Worm (Caenorhabditis elegans) whole organism, L3 larva: Measurements from ENCODE around the gene F55F3.4.

Experiments
- R02D3.7 ChIP-seq: fragments of 150-350 bp; optimal IDR thresholded peaks from 2 replicates; lab custom pipeline; 2014; ENCODE audit warnings: missing biosample characterization, missing genetic modification characterization
- ZK546.5 ChIP-seq: sonication (generic microtip); optimal IDR thresholded peaks from 2 replicates; lab custom pipeline; 2017; ENCODE audit warnings: missing biosample characterization, missing genetic modification characterization
- ama-1 ChIP-seq: fragments of 150-350 bp; optimal IDR thresholded peaks from 2 replicates; lab custom pipeline; 2018
- ceh-28 ChIP-seq: fragments of 150-350 bp; optimal IDR thresholded peaks from 2 replicates; lab custom pipeline; 2014; ENCODE audit warnings: missing biosample characterization, missing genetic modification reagents, missing genetic modification characterization
- ceh-82 ChIP-seq: fragments of 150-350 bp; optimal IDR thresholded peaks from 2 replicates; lab custom pipeline; 2014; ENCODE audit warnings: missing biosample characterization, missing genetic modification characterization
- ceh-9 ChIP-seq: sonication (generic microtip); optimal IDR thresholded peaks from 2 replicates; lab custom pipeline; 2018; ENCODE audit warnings: missing biosample characterization, missing genetic modification characterization
- daf-12 ChIP-seq: fragments of 150-350 bp; optimal IDR thresholded peaks from 2 replicates; lab custom pipeline; 2014; ENCODE audit warnings: missing biosample characterization, missing genetic modification reagents, missing genetic modification characterization
- egl-27 ChIP-seq: sonication (generic microtip); optimal IDR thresholded peaks from 4 replicates; lab custom pipeline; 2017; ENCODE audit warnings: missing biosample characterization, missing genetic modification reagents, missing genetic modification characterization
- elt-2 ChIP-seq: sonication (generic microtip); optimal IDR thresholded peaks from 2 replicates; lab custom pipeline; 2016; ENCODE audit warnings: missing genetic modification reagents, mild to moderate bottlenecking, missing genetic modification characterization, missing compliant biosample characterization
- elt-3 ChIP-seq, 3 experiments: fragments of 150-350 bp in 1 of 3; sonication (generic microtip) in 2 of 3; optimal IDR thresholded peaks; 2 replicates in 2 of 3; 4 replicates in 1 of 3; lab custom pipeline; 2014 to 2017; ENCODE audit warnings: missing biosample characterization in 3 of 3, missing genetic modification characterization in 3 of 3
- eor-1 ChIP-seq, 2 experiments: fragments of 150-350 bp; optimal IDR thresholded peaks; 2 replicates each; lab custom pipeline; 2014 to 2018; ENCODE audit warnings: missing biosample characterization in 2 of 2, missing genetic modification characterization in 2 of 2
- fkh-10 ChIP-seq: sonication (generic microtip); optimal IDR thresholded peaks from 2 replicates; lab custom pipeline; 2017; ENCODE audit warnings: missing biosample characterization, missing genetic modification reagents, missing genetic modification characterization
- fos-1 ChIP-seq: fragments of 150-350 bp; optimal IDR thresholded peaks from 2 replicates; lab custom pipeline; 2014; ENCODE audit warnings: missing biosample characterization, missing genetic modification characterization
- hmg-11 ChIP-seq: sonication (generic microtip); optimal IDR thresholded peaks from 2 replicates; lab custom pipeline; 2016; ENCODE audit warnings: missing genetic modification characterization, missing compliant biosample characterization
- lin-15B ChIP-seq: fragments of 150-350 bp; optimal IDR thresholded peaks from 2 replicates; lab custom pipeline; 2014; ENCODE audit warnings: missing biosample characterization, missing genetic modification characterization
- lin-39 ChIP-seq: fragments of 150-350 bp; optimal IDR thresholded peaks from 2 replicates; lab custom pipeline; 2018; ENCODE audit warnings: missing biosample characterization, missing genetic modification reagents, missing genetic modification characterization
- lsy-12 ChIP-seq: sonication (generic microtip); optimal IDR thresholded peaks from 2 replicates; lab custom pipeline; 2016; ENCODE audit warnings: mild to moderate bottlenecking, missing genetic modification characterization, missing compliant biosample characterization
- mdl-1 ChIP-seq: fragments of 150-350 bp; optimal IDR thresholded peaks from 2 replicates; lab custom pipeline; 2014; ENCODE audit warnings: missing biosample characterization, missing genetic modification characterization
- nfya-1 ChIP-seq: sonication (generic microtip); optimal IDR thresholded peaks from 2 replicates; lab custom pipeline; 2017; ENCODE audit warnings: missing genetic modification characterization, mild to moderate bottlenecking, missing compliant biosample characterization, antibody characterized with exemption, moderate library complexity; ENCODE audit not compliant: insufficient read depth
- nhr-12 ChIP-seq: fragments of 150-350 bp; optimal IDR thresholded peaks from 2 replicates; lab custom pipeline; 2014; ENCODE audit warnings: missing biosample characterization, missing genetic modification characterization
- nhr-23 ChIP-seq: fragments of 150-350 bp; optimal IDR thresholded peaks from 2 replicates; lab custom pipeline; 2014; ENCODE audit warnings: missing biosample characterization, missing genetic modification reagents, missing genetic modification characterization
- nhr-237 ChIP-seq: fragments of 150-350 bp; optimal IDR thresholded peaks from 2 replicates; lab custom pipeline; 2014; ENCODE audit warnings: missing biosample characterization, missing genetic modification characterization
- nhr-25 ChIP-seq: sonication (generic microtip); optimal IDR thresholded peaks from 2 replicates; lab custom pipeline; 2017; ENCODE audit warnings: missing biosample characterization, missing genetic modification characterization
- nhr-28 ChIP-seq: fragments of 150-350 bp; optimal IDR thresholded peaks from 2 replicates; lab custom pipeline; 2014; ENCODE audit warnings: missing biosample characterization, missing genetic modification characterization
- nhr-43 ChIP-seq: sonication (generic microtip); optimal IDR thresholded peaks from 2 replicates; lab custom pipeline; 2016; ENCODE audit warnings: mild to moderate bottlenecking, missing genetic modification characterization, missing compliant biosample characterization; ENCODE audit not compliant: poor library complexity, severe bottlenecking
- nhr-67 ChIP-seq: fragments of 150-350 bp; optimal IDR thresholded peaks from 2 replicates; lab custom pipeline; 2014; ENCODE audit warnings: missing biosample characterization, missing genetic modification characterization
- nhr-77 ChIP-seq: fragments of 150-350 bp; optimal IDR thresholded peaks from 2 replicates; lab custom pipeline; 2014; ENCODE audit warnings: missing biosample characterization, missing genetic modification characterization
- pqm-1 ChIP-seq: fragments of 150-350 bp; optimal IDR thresholded peaks from 2 replicates; lab custom pipeline; 2017; ENCODE audit warnings: missing biosample characterization, missing genetic modification characterization, inconsistent platforms
- sea-2 ChIP-seq: fragments of 150-350 bp; sonication (generic microtip); optimal IDR thresholded peaks from 4 replicates; lab custom pipeline; 2014; ENCODE audit warnings: missing biosample characterization, missing genetic modification reagents, missing genetic modification characterization
- snpc-4 ChIP-seq: fragments of 150-350 bp; optimal IDR thresholded peaks from 2 replicates; lab custom pipeline; 2014; ENCODE audit warnings: missing biosample characterization, missing genetic modification characterization
- tbx-2 ChIP-seq: sonication (generic microtip); optimal IDR thresholded peaks from 2 replicates; lab custom pipeline; 2016; ENCODE audit warnings: mild to moderate bottlenecking, missing genetic modification characterization, missing compliant biosample characterization
- unc-39 ChIP-seq: sonication (generic microtip); optimal IDR thresholded peaks from 4 replicates; lab custom pipeline; 2017; ENCODE audit warnings: missing biosample characterization, missing genetic modification characterization
- unc-62 ChIP-seq: fragments of 150-350 bp; sonication (generic microtip); optimal IDR thresholded peaks from 4 replicates; lab custom pipeline; 2014; ENCODE audit warnings: missing biosample characterization, missing genetic modification reagents, missing genetic modification characterization
- ztf-4 ChIP-seq: fragments of 150-350 bp; optimal IDR thresholded peaks from 2 replicates; lab custom pipeline; 2014; ENCODE audit warnings: missing biosample characterization, missing genetic modification characterization

Gene F55F3.4

ce11 chrX:13755469-13755868 lies 29.9 kb upstream of the F55F3.4 start, which contains the start of gene aakb-1:
TSS of gene aakb-1 (plus strand) at chrX:13755769.
- TF ChIP-seq unc-39 (tag; lab: Kevin White, UChicago), result no peak
- TF ChIP-seq fos-1, result no peak
- TF ChIP-seq ztf-4, result no peak
- TF ChIP-seq elt-2 (tag; lab: Kevin White, UChicago), result no peak
- TF ChIP-seq fkh-10, result no peak
- TF ChIP-seq snpc-4, result no peak
- no peak for TF ChIP-seq ZK546.5 (tag; lab: Kevin White, UChicago)
- no peak for TF ChIP-seq R02D3.7 (tag; lab: Kevin White, UChicago)
- TF ChIP-seq ama-1 (lab: Kevin White, UChicago), result no peak
- TF ChIP-seq ceh-9 (tag; lab: Kevin White, UChicago), result no peak
- TF ChIP-seq egl-27 (tag; lab: Kevin White, UChicago), result no peak
- no peak for TF ChIP-seq nfya-1 (tag; lab: Kevin White, UChicago)
- no peak for TF ChIP-seq nhr-28 (tag; lab: Kevin White, UChicago)
- TF ChIP-seq unc-62 (GFP tag; lab: Kevin White, UChicago), result no peak
- TF ChIP-seq lin-39 (tag; lab: Kevin White, UChicago), result no peak
- no peak for TF ChIP-seq daf-12 (tag; lab: Kevin White, UChicago)
- TF ChIP-seq pqm-1, result no peak

ce11 chrX:13759676-13760447 lies 25.5 kb upstream of the F55F3.4 start, which contains the start of gene cest-13:
TSS of gene cest-13 (plus strand) at chrX:13760237.
- TF ChIP-seq pqm-1, result peak; percentile 84
- TF ChIP-seq elt-2 (tag; lab: Kevin White, UChicago), result peak; percentile 79
- TF ChIP-seq ama-1 (lab: Kevin White, UChicago), result no peak
- no peak for TF ChIP-seq nhr-28 (tag; lab: Kevin White, UChicago)

- TF ChIP-seq elt-2 (tag; lab: Kevin White, UChicago) (peak; percentile 65), fos-1 (no peak), elt-3 (tag; optimal IDR thresholded peaks at IDR 0.05; lab: Kevin White, UChicago) (no peak)
Measured at ce11 chrX:13767282-13767681, 18.1 kb upstream of the F55F3.4 start.

- TF ChIP-seq ama-1 (lab: Kevin White, UChicago) (peak; percentile 22), tbx-2 (tag; lab: Kevin White, UChicago) (peak; percentile 49), nhr-28 (tag; lab: Kevin White, UChicago) (no peak), lin-15B (tag; lab: Kevin White, UChicago) (no peak), fkh-10 (peak; percentile 89), ceh-28 (tag; lab: Kevin White, UChicago) (no peak), nhr-23 (tag; lab: Kevin White, UChicago) (peak; percentile 22), nfya-1 (tag; lab: Kevin White, UChicago) (peak; percentile 62)
- TF ChIP-seq, all 47 proteins: peak for 5
Measured at ce11 chrX:13768562-13768961, 16.8 kb upstream of the F55F3.4 start.

- no peak for TF ChIP-seq nhr-237 (tag; lab: Kevin White, UChicago)
- no peak for TF ChIP-seq nhr-67
- TF ChIP-seq mdl-1 (tag; lab: Kevin White, UChicago), result no peak
- no peak for TF ChIP-seq nhr-25 (tag; lab: Kevin White, UChicago)
- TF ChIP-seq hmg-11 (tag; lab: Kevin White, UChicago), result no peak
- TF ChIP-seq ZK546.5 (tag; lab: Kevin White, UChicago), result no peak
- no peak for TF ChIP-seq eor-1 (tag; optimal IDR thresholded peaks at IDR 0.05; lab: Kevin White, UChicago)
- TF ChIP-seq nhr-12, result no peak
- no peak for TF ChIP-seq ceh-82 (tag; lab: Kevin White, UChicago)
- TF ChIP-seq sea-2 (GFP tag; lab: Kevin White, UChicago), result no peak
- TF ChIP-seq lin-15B (tag; lab: Kevin White, UChicago), result no peak
- TF ChIP-seq snpc-4, result no peak
- TF ChIP-seq lin-39 (tag; lab: Kevin White, UChicago), result no peak
- no peak for TF ChIP-seq lsy-12 (tag; lab: Kevin White, UChicago)
- no peak for TF ChIP-seq nhr-77
- TF ChIP-seq nhr-43 (tag; lab: Kevin White, UChicago), result no peak
Measured at ce11 chrX:13770508-13770978, 14.8 kb upstream of the F55F3.4 start, which contains the start of gene nkb-3. TSS of gene nkb-3 (minus strand) at chrX:13770558.
